Fruit fly (Drosophila melanogaster) whole organism, pupa: ENCODE data around the gene pck.

Experiments
- CG10348 ChIP-seq: fragments of 200-800 bp; sonication (Bioruptor generic); IDR thresholded peaks from 2 replicates; pipeline ENCODE4 v1.3.6; 2022; ENCODE audit warnings: missing biosample characterization, missing genetic modification characterization
- CG12605 ChIP-seq: fragments of 200-800 bp; sonication (Bioruptor generic); IDR thresholded peaks from 2 replicates; pipeline ENCODE4 v1.3.6; 2022; ENCODE audit warnings: missing biosample characterization, missing genetic modification characterization
- CG17806 ChIP-seq: fragments of 200-800 bp; sonication (Bioruptor generic); optimal IDR thresholded peaks from 2 replicates; lab custom pipeline; 2018; ENCODE audit warnings: missing biosample characterization, mild to moderate bottlenecking, missing genetic modification characterization, moderate library complexity
- CG8159 ChIP-seq: fragments of 200-800 bp; sonication (Bioruptor generic); optimal IDR thresholded peaks from 3 replicates; lab custom pipeline; 2018; ENCODE audit warnings: missing biosample characterization, mild to moderate bottlenecking, missing genetic modification characterization, moderate library complexity
- CG8301 ChIP-seq: fragments of 200-800 bp; sonication (Bioruptor generic); optimal IDR thresholded peaks from 2 replicates; lab custom pipeline; 2018; ENCODE audit warnings: missing biosample characterization, mild to moderate bottlenecking, missing genetic modification characterization
- CG9948 ChIP-seq: fragments of 200-800 bp; sonication (Bioruptor generic); optimal IDR thresholded peaks from 2 replicates; lab custom pipeline; 2018; ENCODE audit warnings: missing biosample characterization, mild to moderate bottlenecking, missing genetic modification characterization, moderate library complexity
- EcR ChIP-seq: fragments of 200-800 bp; sonication (Bioruptor generic); optimal IDR thresholded peaks from 3 replicates; lab custom pipeline; 2019; ENCODE audit warnings: missing biosample characterization, missing genetic modification characterization, mild to moderate bottlenecking, moderate library complexity, missing genetic modification reagents
- Pif1A ChIP-seq: fragments of 200-800 bp; sonication (Bioruptor generic); optimal IDR thresholded peaks from 3 replicates; lab custom pipeline; 2016; ENCODE audit warnings: missing biosample characterization, missing genetic modification characterization
- Snoo ChIP-seq: fragments of 200-800 bp; sonication (Bioruptor generic); optimal IDR thresholded peaks from 3 replicates; lab custom pipeline; 2017; ENCODE audit warnings: missing biosample characterization, mild to moderate bottlenecking, missing genetic modification characterization, inconsistent platforms
- gl ChIP-seq: fragments of 200-800 bp; sonication (Bioruptor generic); optimal IDR thresholded peaks from 2 replicates; lab custom pipeline; 2018; ENCODE audit warnings: missing biosample characterization, mild to moderate bottlenecking, missing genetic modification characterization
- rn ChIP-seq: fragments of 200-800 bp; sonication (Bioruptor generic); IDR thresholded peaks from 2 replicates; pipeline ENCODE4 v1.3.6; 2022; ENCODE audit warnings: missing biosample characterization, missing genetic modification characterization

- no peak for TF ChIP-seq rn (GFP tag; lab: Robert Waterston, UW)
- no peak for TF ChIP-seq CG8301
- TF ChIP-seq CG17806 (tag; lab: Kevin White, UChicago), result no peak
- TF ChIP-seq gl (tag; lab: Kevin White, UChicago), result no peak
- TF ChIP-seq Snoo, result no peak
- TF ChIP-seq EcR (GFP tag; lab: Kevin White, UChicago), result no peak
- TF ChIP-seq CG12605 (GFP tag; lab: Robert Waterston, UW), result no peak
- TF ChIP-seq Pif1A (GFP tag; lab: Kevin White, UChicago), result no peak
- no peak for TF ChIP-seq CG10348 (GFP tag; lab: Robert Waterston, UW)
- TF ChIP-seq CG8159, result no peak
- no peak for TF ChIP-seq CG9948 (tag; lab: Kevin White, UChicago)
These were observed 37.3 kb downstream of the pck start, which contains the start of gene Nmdar2 for dm6 chrX:1507751-1508150.
